Worm (Caenorhabditis elegans) whole organism, midembryonic: ENCODE data around the gene Y46G5A.23.

Source experiments
- flt-1 ChIP-seq: fragments of 200-800 bp; sonication (Bioruptor generic); IDR thresholded peaks from 2 replicates; pipeline ENCODE4 v1.3.6; 2022; ENCODE audit warnings: missing genetic modification characterization, missing compliant biosample characterization
- klf-2 ChIP-seq: fragments of 200-800 bp; sonication (Bioruptor generic); conservative IDR thresholded peaks from 2 replicates; pipeline ENCODE4 v1.3.6; 2022; ENCODE audit warnings: missing genetic modification reagents, missing genetic modification characterization, missing compliant biosample characterization

ce11 chrII:12809725-12810124 is 19.0 kb downstream of the Y46G5A.23 start:
- no peak for TF ChIP-seq flt-1
- no peak for TF ChIP-seq klf-2 (GFP tag; lab: Robert Waterston, UW)
